Worm (Caenorhabditis elegans) whole organism, L1 larva: Measurements from ENCODE around the gene C30B5.2.
A peak's percentile ranks its signal among the peaks of the same experiment; 100 is the strongest.

Source experiments
- C16A3.4 ChIP-seq: fragments of 150-350 bp; optimal IDR thresholded peaks from 2 replicates; lab custom pipeline; 2014; ENCODE audit warnings: missing biosample characterization, missing genetic modification characterization
- C34B4.2 ChIP-seq: sonication (generic microtip); optimal IDR thresholded peaks from 2 replicates; lab custom pipeline; 2017; ENCODE audit warnings: mild to moderate bottlenecking, missing genetic modification characterization, missing compliant biosample characterization
- F16B12.6 ChIP-seq: fragments of 150-350 bp; optimal IDR thresholded peaks from 2 replicates; lab custom pipeline; 2014; ENCODE audit warnings: missing biosample characterization, missing genetic modification characterization
- blmp-1 ChIP-seq: fragments of 150-350 bp; optimal IDR thresholded peaks from 2 replicates; lab custom pipeline; 2014; ENCODE audit warnings: missing biosample characterization, missing genetic modification characterization
- ces-1 ChIP-seq: fragments of 150-350 bp; optimal IDR thresholded peaks from 2 replicates; lab custom pipeline; 2014; ENCODE audit warnings: missing biosample characterization, missing genetic modification reagents, missing genetic modification characterization
- dpl-1 ChIP-seq, 3 experiments: fragments of 150-350 bp in 2 of 3; sonication (generic microtip) in 1 of 3; optimal IDR thresholded peaks; 2 replicates each; lab custom pipeline; 2014 to 2017; ENCODE audit warnings: missing biosample characterization in 3 of 3, missing genetic modification characterization in 3 of 3, missing genetic modification reagents in 3 of 3
- efl-1 ChIP-seq, 4 experiments: fragments of 150-350 bp; optimal IDR thresholded peaks in 3 of 4; peaks in 1 of 4; 1 replicate in 1 of 4; 2 replicates in 3 of 4; lab custom pipeline; 2014; ENCODE audit warnings: missing biosample characterization in 2 of 4, missing genetic modification characterization in 2 of 4, missing genetic modification reagents in 2 of 4
- efl-3 ChIP-seq: fragments of 200-800 bp; sonication (Bioruptor generic); optimal IDR thresholded peaks from 2 replicates; lab custom pipeline; 2018; ENCODE audit warnings: mild to moderate bottlenecking, missing genetic modification characterization, missing compliant biosample characterization
- egl-27 ChIP-seq, 2 experiments: fragments of 150-350 bp in 1 of 2; sonication (generic microtip); optimal IDR thresholded peaks; 3 replicates each; lab custom pipeline; 2017 to 2018; ENCODE audit warnings: missing biosample characterization in 2 of 2, missing genetic modification characterization in 2 of 2, missing genetic modification reagents in 2 of 2
- elt-2 ChIP-seq: sonication (generic microtip); optimal IDR thresholded peaks from 2 replicates; lab custom pipeline; 2016; ENCODE audit warnings: missing genetic modification characterization, mild to moderate bottlenecking, inconsistent platforms, missing compliant biosample characterization, missing genetic modification reagents
- elt-3 ChIP-seq, 6 experiments: fragments of 150-350 bp in 1 of 6; sonication (generic microtip); optimal IDR thresholded peaks; 2 replicates each; lab custom pipeline; 2017 to 2018; ENCODE audit warnings: missing biosample characterization in 6 of 6, missing genetic modification characterization in 6 of 6, inconsistent platforms in 1 of 6
- fkh-10 ChIP-seq: sonication (generic microtip); optimal IDR thresholded peaks from 2 replicates; lab custom pipeline; 2017; ENCODE audit warnings: missing biosample characterization, missing genetic modification reagents, missing genetic modification characterization
- fos-1 ChIP-seq: fragments of 150-350 bp; optimal IDR thresholded peaks from 2 replicates; lab custom pipeline; 2014; ENCODE audit warnings: missing biosample characterization, missing genetic modification characterization
- grh-1 ChIP-seq: fragments of 200-800 bp; sonication (Bioruptor generic); IDR thresholded peaks from 2 replicates; pipeline ENCODE4 v1.3.6; 2022; ENCODE audit warnings: missing genetic modification reagents, missing genetic modification characterization, missing compliant biosample characterization
- irx-1 ChIP-seq: sonication (generic microtip); optimal IDR thresholded peaks from 2 replicates; lab custom pipeline; 2016; ENCODE audit warnings: missing genetic modification characterization, missing compliant biosample characterization
- lin-14 ChIP-seq: fragments of 200-800 bp; sonication (Bioruptor generic); optimal IDR thresholded peaks from 2 replicates; lab custom pipeline; 2018; ENCODE audit warnings: mild to moderate bottlenecking, missing genetic modification characterization, moderate library complexity, missing compliant biosample characterization
- lin-15B ChIP-seq: fragments of 150-350 bp; sonication (generic microtip); optimal IDR thresholded peaks from 3 replicates; lab custom pipeline; 2014; ENCODE audit warnings: missing biosample characterization, missing genetic modification characterization
- lin-35 ChIP-seq, 2 experiments: fragments of 150-350 bp; optimal IDR thresholded peaks; 2 replicates each; lab custom pipeline; 2014; ENCODE audit warnings: missing biosample characterization in 2 of 2, missing genetic modification characterization in 2 of 2, missing genetic modification reagents in 2 of 2
- lsy-2 ChIP-seq, 2 experiments: fragments of 150-350 bp; optimal IDR thresholded peaks; 2 replicates each; lab custom pipeline; 2014; ENCODE audit warnings: missing biosample characterization in 2 of 2, missing genetic modification characterization in 2 of 2
- nhr-11 ChIP-seq: fragments of 150-350 bp; optimal IDR thresholded peaks from 2 replicates; lab custom pipeline; 2014; ENCODE audit warnings: missing biosample characterization, missing genetic modification characterization
- nhr-19 ChIP-seq: fragments of 200-800 bp; sonication (Bioruptor generic); conservative IDR thresholded peaks from 2 replicates; pipeline ENCODE4 v1.3.6; 2022; ENCODE audit warnings: missing genetic modification characterization, missing compliant biosample characterization
- nhr-20 ChIP-seq: sonication (generic microtip); optimal IDR thresholded peaks from 2 replicates; lab custom pipeline; 2016; ENCODE audit warnings: mild to moderate bottlenecking, missing genetic modification characterization, missing compliant biosample characterization
- nhr-237 ChIP-seq: fragments of 150-350 bp; optimal IDR thresholded peaks from 2 replicates; lab custom pipeline; 2014; ENCODE audit warnings: missing biosample characterization, missing genetic modification characterization
- nhr-28 ChIP-seq: fragments of 150-350 bp; optimal IDR thresholded peaks from 2 replicates; lab custom pipeline; 2014; ENCODE audit warnings: missing biosample characterization, missing genetic modification characterization
- nhr-71 ChIP-seq: sonication (generic microtip); optimal IDR thresholded peaks from 2 replicates; lab custom pipeline; 2016; ENCODE audit warnings: mild to moderate bottlenecking, missing genetic modification characterization, moderate library complexity, missing compliant biosample characterization
- nhr-84 ChIP-seq: sonication (generic microtip); optimal IDR thresholded peaks from 2 replicates; lab custom pipeline; 2017; ENCODE audit warnings: missing biosample characterization, missing genetic modification characterization
- nhr-85 ChIP-seq: sonication (generic microtip); peaks from one replicate; lab custom pipeline; 2016; ENCODE audit warnings: missing genetic modification characterization, inconsistent platforms, missing compliant biosample characterization
- nhr-90 ChIP-seq: sonication (generic microtip); optimal IDR thresholded peaks from 2 replicates; lab custom pipeline; 2016; ENCODE audit warnings: mild to moderate bottlenecking, missing genetic modification characterization, missing compliant biosample characterization; ENCODE audit not compliant: poor library complexity
- pag-3 ChIP-seq: sonication (generic microtip); optimal IDR thresholded peaks from 2 replicates; lab custom pipeline; 2017; ENCODE audit warnings: missing genetic modification characterization, mild to moderate bottlenecking, missing compliant biosample characterization, antibody characterized with exemption, borderline replicate concordance; ENCODE audit not compliant: insufficient read depth
- pax-3 ChIP-seq: fragments of 200-800 bp; sonication (Bioruptor generic); optimal IDR thresholded peaks from 2 replicates; lab custom pipeline; 2018; ENCODE audit warnings: mild to moderate bottlenecking, missing genetic modification characterization, moderate library complexity, missing compliant biosample characterization
- rnt-1 ChIP-seq: sonication (generic microtip); optimal IDR thresholded peaks from 2 replicates; lab custom pipeline; 2016; ENCODE audit warnings: mild to moderate bottlenecking, missing genetic modification characterization, moderate library complexity, missing compliant biosample characterization
- skn-1 ChIP-seq: fragments of 150-350 bp; optimal IDR thresholded peaks from 2 replicates; lab custom pipeline; 2014; ENCODE audit warnings: missing biosample characterization, missing genetic modification characterization
- snu-23 ChIP-seq: sonication (generic microtip); optimal IDR thresholded peaks from 2 replicates; lab custom pipeline; 2016; ENCODE audit warnings: missing genetic modification characterization, missing compliant biosample characterization
- sptf-1 ChIP-seq: fragments of 150-350 bp; optimal IDR thresholded peaks from 2 replicates; lab custom pipeline; 2014; ENCODE audit warnings: missing biosample characterization, missing genetic modification characterization
- sup-37 ChIP-seq: fragments of 200-800 bp; sonication (Bioruptor generic); optimal IDR thresholded peaks from 2 replicates; lab custom pipeline; 2018; ENCODE audit warnings: mild to moderate bottlenecking, missing genetic modification characterization, missing compliant biosample characterization
- tbx-2 ChIP-seq: sonication (generic microtip); optimal IDR thresholded peaks from 2 replicates; lab custom pipeline; 2016; ENCODE audit warnings: missing genetic modification characterization, missing compliant biosample characterization
- unc-130 ChIP-seq: fragments of 150-350 bp; optimal IDR thresholded peaks from 2 replicates; lab custom pipeline; 2017; ENCODE audit warnings: missing biosample characterization, missing genetic modification characterization, inconsistent platforms
- unc-62 ChIP-seq: fragments of 150-350 bp; optimal IDR thresholded peaks from 2 replicates; lab custom pipeline; 2014; ENCODE audit warnings: missing biosample characterization, missing genetic modification reagents, missing genetic modification characterization
- unc-86 ChIP-seq: sonication (generic microtip); optimal IDR thresholded peaks from 2 replicates; lab custom pipeline; 2016; ENCODE audit warnings: missing genetic modification characterization, missing compliant biosample characterization
- unc-98 ChIP-seq: fragments of 200-800 bp; sonication (Bioruptor generic); IDR thresholded peaks from 2 replicates; pipeline ENCODE4 v1.3.6; 2022; ENCODE audit warnings: missing genetic modification characterization, missing compliant biosample characterization
- ztf-11 ChIP-seq, 2 experiments: sonication (generic microtip); optimal IDR thresholded peaks; 2 replicates each; lab custom pipeline; 2016 to 2017; ENCODE audit warnings: missing genetic modification characterization in 2 of 2, missing biosample characterization in 1 of 2, missing compliant biosample characterization in 1 of 2
- ztf-4 ChIP-seq: fragments of 150-350 bp; optimal IDR thresholded peaks from 2 replicates; lab custom pipeline; 2014; ENCODE audit warnings: missing biosample characterization, missing genetic modification characterization

Gene C30B5.2

DNA sequence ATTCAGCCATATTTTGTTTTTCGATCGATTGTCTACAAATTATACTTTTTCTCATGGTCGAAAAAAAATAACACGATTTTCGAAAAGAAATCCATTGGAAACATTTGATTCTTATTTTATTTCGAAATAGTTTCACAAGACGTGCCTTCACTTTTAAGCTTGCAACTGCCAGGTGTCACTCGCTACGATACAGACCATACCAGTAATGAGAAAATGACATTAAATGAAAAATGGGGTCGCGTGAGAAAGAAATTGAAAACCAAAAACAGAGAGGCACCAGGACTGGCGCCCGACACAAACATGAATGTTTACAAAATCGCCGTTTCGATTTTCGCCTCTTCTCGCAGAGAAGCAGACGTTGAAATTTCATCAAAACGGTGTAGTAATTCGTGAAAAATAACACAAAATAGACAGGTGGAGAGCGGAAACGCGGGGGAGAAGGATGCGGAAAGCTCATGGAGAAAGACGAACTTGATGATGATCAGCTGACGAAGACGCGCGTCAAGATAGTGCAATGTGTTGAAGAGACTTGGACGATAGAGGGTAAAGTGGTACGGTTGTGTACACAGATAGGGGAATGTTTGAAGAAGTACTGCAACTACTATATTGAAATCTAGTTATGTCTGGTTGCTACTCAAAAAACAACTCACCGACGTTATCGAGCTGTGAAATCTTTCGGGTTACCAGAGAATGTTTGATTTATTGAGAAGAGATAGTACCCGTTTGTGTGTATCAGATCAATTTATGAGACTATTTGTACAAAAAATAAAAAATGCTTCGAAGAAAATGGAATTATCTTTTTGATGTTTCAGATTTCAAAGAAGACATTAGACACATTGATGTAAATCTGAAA, 39.3 kb downstream of the C30B5.2 start:
- TF ChIP-seq snu-23 (GFP tag; lab: Kevin White, UChicago) (peak; percentile 6), nhr-19 (GFP tag; lab: Robert Waterston, UW) (no peak), efl-1 (optimal IDR thresholded peaks at IDR 0.05; lab: Kevin White, UChicago) (no peak), efl-1 (GFP tag; optimal IDR thresholded peaks at IDR 0.05 in 1 of 2; lab: Kevin White, UChicago) (peak in 1 of 2 experiments; percentile 47), elt-2 (tag; lab: Kevin White, UChicago) (no peak), grh-1 (GFP tag; lab: Robert Waterston, UW) (no peak), unc-86 (tag; lab: Kevin White, UChicago) (no peak), nhr-85 (peak; percentile 83), lin-14 (peak; percentile 54), efl-3 (GFP tag; lab: Kevin White, UChicago) (no peak), dpl-1 (GFP tag; optimal IDR thresholded peaks at IDR 0.05; lab: Kevin White, UChicago) (peak in 1 of 3 experiments; percentile 3), nhr-20 (tag; lab: Kevin White, UChicago) (peak; percentile 25), lin-35 (GFP tag; optimal IDR thresholded peaks at IDR 0.05; lab: Kevin White, UChicago) (peak in 1 of 2 experiments; percentile 45), egl-27 (tag; optimal IDR thresholded peaks at IDR 0.05; lab: Kevin White, UChicago) (no peak), nhr-71 (tag; lab: Kevin White, UChicago) (peak; percentile 19), C34B4.2 (no peak), blmp-1 (tag; lab: Kevin White, UChicago) (peak; percentile 78), fkh-10 (GFP tag; lab: Kevin White, UChicago) (no peak), lsy-2 (tag; optimal IDR thresholded peaks at IDR 0.05; lab: Kevin White, UChicago) (peak in 1 of 2 experiments; percentile 30), C16A3.4 (no peak), nhr-90 (no peak), elt-3 (tag; optimal IDR thresholded peaks at IDR 0.05; lab: Kevin White, UChicago) (peak in 1 of 6 experiments; percentile 35), pax-3 (tag; lab: Kevin White, UChicago) (no peak)

DNA sequence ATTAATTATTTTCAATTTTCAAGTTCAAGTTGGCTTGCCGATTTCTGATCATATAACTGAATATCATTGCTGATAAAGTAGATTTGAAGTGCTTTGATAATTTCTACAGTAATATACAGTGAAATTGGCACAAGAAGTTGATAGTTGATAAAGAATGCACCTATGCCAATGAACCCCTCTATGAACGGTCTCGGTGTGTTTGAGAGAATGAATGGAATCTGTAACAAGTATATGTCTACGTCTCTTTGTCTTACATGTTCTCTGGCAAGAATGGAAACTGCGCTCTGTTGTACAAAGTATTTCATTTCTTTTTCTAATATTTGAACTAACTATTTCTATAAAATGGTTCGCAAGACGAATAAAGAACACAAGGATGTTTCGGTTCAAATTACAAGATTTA, 44.8 kb downstream of the C30B5.2 start, which contains the start of gene T24H7.8:
TSS of gene T24H7.8 (plus strand) at position 301 of the 400 bp plus-strand sequence.
- TF ChIP-seq nhr-28 (no peak), unc-62 (no peak), ztf-4 (tag; lab: Kevin White, UChicago) (no peak), sup-37 (GFP tag; lab: Kevin White, UChicago) (no peak), ces-1 (GFP tag; lab: Kevin White, UChicago) (no peak), nhr-237 (tag; lab: Kevin White, UChicago) (no peak)

DNA sequence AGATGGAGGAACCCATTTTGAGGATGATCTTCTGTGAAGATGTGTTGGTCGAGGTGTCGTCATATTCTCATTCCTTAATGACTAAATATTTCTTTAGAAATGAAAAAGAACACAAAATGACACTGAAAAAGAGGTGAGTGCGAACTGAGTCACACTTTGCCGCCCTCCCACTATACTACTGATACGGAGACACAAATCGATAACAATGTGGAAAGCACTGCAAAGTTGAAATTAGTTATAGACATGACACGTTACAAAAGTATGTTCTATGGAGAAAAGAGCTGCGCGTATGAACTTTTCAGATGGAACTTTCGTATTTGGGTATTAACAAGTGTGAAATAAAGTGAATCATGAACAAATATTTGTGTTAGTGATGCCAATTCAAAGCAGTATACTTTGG, 47.2 kb downstream of the C30B5.2 start, which contains the start of gene tat-4:
TSS of gene tat-4 (minus strand) at position 117 of the 400 bp plus-strand sequence.
- no peak for TF ChIP-seq sptf-1 (tag; lab: Kevin White, UChicago)
- TF ChIP-seq lin-35 (GFP tag; optimal IDR thresholded peaks at IDR 0.05; lab: Kevin White, UChicago) = peak in 1 of 2 experiments; percentile 26

DNA sequence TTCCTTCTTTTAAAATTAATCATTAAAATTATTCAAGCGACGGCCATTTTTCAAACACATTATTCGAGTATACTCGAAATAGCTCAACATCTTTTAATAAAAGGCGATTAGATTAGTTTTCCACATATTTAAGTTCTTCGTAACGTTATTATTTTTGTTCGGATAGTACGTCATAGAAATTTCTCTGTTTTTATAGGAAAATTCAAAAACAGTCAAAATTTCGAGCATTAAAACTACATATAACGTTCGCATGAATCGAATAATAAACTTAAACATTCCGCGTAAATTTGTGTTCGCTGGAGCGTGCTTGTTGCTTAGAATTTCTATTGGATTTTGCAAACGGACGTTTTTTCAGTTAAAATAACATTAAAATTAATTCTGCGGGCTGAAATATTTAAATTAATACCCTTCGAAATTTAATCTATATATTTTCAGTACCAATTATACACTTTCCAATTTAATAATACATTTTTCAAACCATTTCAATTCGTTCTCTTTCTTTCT, 48.3 kb downstream of the C30B5.2 start, which contains the start of gene blos-4:
TSS of gene blos-4 (plus strand) at position 51 of the 504 bp plus-strand sequence.
- TF ChIP-seq fos-1 = no peak
- TF ChIP-seq rnt-1 = no peak
- TF ChIP-seq lin-15B (tag; lab: Kevin White, UChicago) = no peak
- peak; percentile 1 for TF ChIP-seq blmp-1 (tag; lab: Kevin White, UChicago)
- no peak for TF ChIP-seq unc-130 (tag; lab: Kevin White, UChicago)
- TF ChIP-seq lin-35 (GFP tag; optimal IDR thresholded peaks at IDR 0.05; lab: Kevin White, UChicago) = peak; percentile 37 to 90
- TF ChIP-seq F16B12.6 (tag; lab: Kevin White, UChicago) = no peak
- TF ChIP-seq tbx-2 (tag; lab: Kevin White, UChicago) = no peak
- no peak for TF ChIP-seq nhr-84 (tag; lab: Kevin White, UChicago)
- TF ChIP-seq nhr-19 (GFP tag; lab: Robert Waterston, UW) = no peak
- peak in 1 of 2 experiments; percentile 71 for TF ChIP-seq efl-1 (optimal IDR thresholded peaks at IDR 0.05; lab: Kevin White, UChicago)
- TF ChIP-seq efl-1 (GFP tag; optimal IDR thresholded peaks at IDR 0.05 in 1 of 2; lab: Kevin White, UChicago) = peak; percentile 78 to 97
- TF ChIP-seq nhr-237 (tag; lab: Kevin White, UChicago) = no peak
- no peak for TF ChIP-seq unc-98 (GFP tag; lab: Robert Waterston, UW)
- TF ChIP-seq ztf-11 (tag; optimal IDR thresholded peaks at IDR 0.05; lab: Kevin White, UChicago) = no peak
- no peak for TF ChIP-seq efl-3 (GFP tag; lab: Kevin White, UChicago)
- TF ChIP-seq irx-1 (tag; lab: Kevin White, UChicago) = no peak
- TF ChIP-seq dpl-1 (GFP tag; optimal IDR thresholded peaks at IDR 0.05; lab: Kevin White, UChicago) = peak; percentile 19 to 80 (median 67)
- TF ChIP-seq lsy-2 (tag; optimal IDR thresholded peaks at IDR 0.05; lab: Kevin White, UChicago) = peak in 1 of 2 experiments; percentile 30
- TF ChIP-seq nhr-11 (tag; lab: Kevin White, UChicago) = no peak
- TF ChIP-seq elt-3 (tag; optimal IDR thresholded peaks at IDR 0.05; lab: Kevin White, UChicago) = no peak
- no peak for TF ChIP-seq pag-3
- TF ChIP-seq skn-1 (tag; lab: Kevin White, UChicago) = no peak
- no peak for TF ChIP-seq sptf-1 (tag; lab: Kevin White, UChicago)
